Worm (Caenorhabditis elegans): Measurements from ENCODE around the gene srbc-83.

Gene srbc-83

DNA sequence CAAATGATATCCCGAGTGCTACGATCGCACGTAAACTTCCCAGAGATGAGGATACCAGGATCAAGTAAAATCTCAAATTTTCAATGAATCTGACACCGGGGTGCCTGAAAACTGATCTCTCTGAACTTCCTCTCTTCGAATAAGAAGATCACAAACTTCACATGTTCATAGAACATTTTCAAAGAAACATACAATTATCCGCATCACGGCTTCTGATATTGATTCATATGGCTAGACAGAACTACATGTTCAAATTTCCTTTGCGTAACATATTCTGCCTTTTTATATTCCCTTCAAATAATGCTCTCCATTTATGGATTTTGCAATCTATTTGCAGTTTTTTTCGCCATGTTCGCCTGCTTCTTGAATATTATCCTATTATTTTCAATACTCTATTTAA is at the start of gene srbc-83:
TSS of gene srbc-83 (plus strand) at position 301 of the 400 bp plus-strand sequence.
- TF ChIP-seq unc-62 (GFP tag; optimal IDR thresholded peaks at IDR 0.05): no peak

DNA sequence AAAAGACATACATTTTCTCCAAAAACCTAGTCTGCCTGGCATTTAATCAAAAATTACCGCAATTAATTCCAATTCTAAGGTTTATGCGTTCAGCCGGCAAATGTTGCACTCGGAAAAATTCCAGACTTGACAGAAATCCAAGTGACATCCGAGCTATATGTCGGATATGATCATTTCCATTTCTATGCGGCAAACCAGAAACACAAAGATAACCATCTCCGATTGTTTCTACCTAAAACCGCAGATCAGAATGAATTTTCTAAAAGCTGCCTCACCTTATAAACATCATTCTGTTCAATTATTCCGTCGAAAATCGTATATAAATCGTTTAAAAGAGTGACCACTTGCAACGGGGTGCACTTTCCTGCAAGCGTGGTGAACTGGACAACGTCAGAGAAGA is 48.1 kb upstream of the srbc-83 start:
- TF ChIP-seq unc-62 (GFP tag; optimal IDR thresholded peaks at IDR 0.05): no peak

DNA sequence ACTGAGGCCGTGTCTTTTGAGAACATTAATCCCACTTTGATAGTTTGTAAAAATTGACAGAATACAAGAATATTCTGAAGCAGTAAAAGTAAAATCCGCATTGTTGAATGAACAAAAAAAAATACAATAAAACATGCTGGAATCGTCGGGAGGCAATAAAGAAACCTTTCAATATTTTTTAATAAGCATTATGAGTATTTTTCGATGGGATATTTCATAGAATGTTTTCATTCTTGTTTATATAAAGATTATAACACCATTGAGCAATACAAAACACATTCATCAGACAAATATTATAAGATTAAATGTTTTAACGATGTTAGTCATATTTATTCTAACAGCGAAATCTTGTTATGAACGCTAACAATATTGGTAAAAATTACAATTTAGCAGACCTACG is 43.5 kb upstream of the srbc-83 start, which contains the start of gene gcy-20:
TSS of gene gcy-20 (minus strand) at position 101 of the 400 bp plus-strand sequence.
- TF ChIP-seq unc-62 (GFP tag; optimal IDR thresholded peaks at IDR 0.05): no peak

DNA sequence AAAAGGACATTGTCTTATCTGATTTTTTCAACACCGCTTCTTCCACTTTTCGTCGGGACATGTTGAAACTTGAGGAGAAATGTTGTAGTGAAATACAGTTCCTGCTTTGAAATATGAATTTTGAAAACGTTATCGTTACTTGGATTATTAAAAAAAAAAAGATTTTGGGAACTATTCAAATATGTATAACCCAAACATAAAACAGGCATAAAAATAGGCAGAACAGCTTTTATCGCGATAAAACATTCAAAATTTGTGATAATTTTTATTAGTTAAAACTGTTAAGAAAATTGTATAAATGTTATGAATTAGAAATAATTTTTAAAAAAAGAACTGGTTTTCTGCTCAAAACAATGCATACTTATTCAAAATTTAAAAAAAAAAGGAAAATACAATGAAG is 40.8 kb upstream of the srbc-83 start, which contains the start of gene bgnt-1.3:
TSS of gene bgnt-1.3 (minus strand) at position 101 of the 400 bp plus-strand sequence.
- TF ChIP-seq unc-62 (GFP tag; optimal IDR thresholded peaks at IDR 0.05): no peak

DNA sequence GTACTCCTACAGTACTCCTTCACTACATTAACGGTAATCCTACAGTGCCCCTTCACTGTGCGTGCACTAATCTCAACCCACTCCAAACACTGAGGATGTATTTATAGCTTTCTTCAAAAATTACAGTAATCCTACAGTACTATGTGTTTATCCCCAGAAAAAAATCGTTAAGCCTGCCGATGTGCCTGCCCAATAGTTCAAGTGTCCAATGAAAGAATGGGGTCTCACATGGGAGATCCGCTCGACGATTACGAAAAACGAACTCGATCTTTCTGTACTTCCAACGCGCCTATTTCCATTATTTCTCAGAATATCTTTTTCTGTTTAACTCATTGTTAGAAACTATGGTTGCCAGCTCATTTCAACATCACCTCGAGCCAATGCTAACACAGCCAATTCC is 39.0 kb upstream of the srbc-83 start, which contains the start of gene nhr-218:
TSS of gene nhr-218 (plus strand) at position 301 of the 400 bp plus-strand sequence.
- no peak for TF ChIP-seq unc-62 (GFP tag; optimal IDR thresholded peaks at IDR 0.05)

DNA sequence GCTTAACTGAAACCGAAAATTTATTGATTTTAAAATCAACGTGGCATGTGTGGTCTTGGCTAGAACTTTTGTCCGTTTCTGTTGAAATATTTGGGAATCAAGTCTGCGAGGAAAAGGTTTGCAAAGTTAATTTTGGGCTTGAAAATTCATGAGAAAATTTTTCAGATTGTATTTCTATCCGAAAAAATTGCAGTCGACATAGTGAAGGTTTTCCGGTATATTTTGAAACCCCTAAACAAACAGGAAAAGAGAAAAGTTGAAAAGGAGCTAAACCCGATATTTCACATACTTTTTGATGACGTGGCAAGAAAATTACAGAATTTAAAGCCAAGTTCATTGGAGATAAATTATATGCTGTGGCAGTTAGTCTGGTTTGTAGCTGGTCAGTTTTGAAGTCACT is 37.5 kb upstream of the srbc-83 start, which contains the start of gene nhr-127:
TSS of gene nhr-127 (plus strand) at position 301 of the 400 bp plus-strand sequence.
- no peak for TF ChIP-seq unc-62 (GFP tag; optimal IDR thresholded peaks at IDR 0.05)

DNA sequence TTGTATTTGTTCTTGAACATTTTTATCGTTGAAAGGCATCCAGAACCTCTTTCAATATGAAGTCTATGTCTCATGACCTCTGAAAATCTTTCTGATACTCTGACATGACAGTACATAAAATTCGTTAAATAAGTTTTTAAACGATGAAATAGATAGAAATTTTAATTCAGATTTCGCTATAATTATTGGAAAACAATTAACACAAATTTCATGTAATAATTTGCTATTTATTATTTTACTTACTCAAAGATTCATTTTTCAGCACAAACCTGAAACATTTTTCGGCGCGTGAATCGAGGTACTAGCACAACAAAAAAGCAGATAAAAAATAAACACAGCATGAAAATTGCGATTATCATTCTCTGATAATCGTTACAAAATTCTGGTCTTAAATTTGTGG is 30.7 kb upstream of the srbc-83 start, which contains the start of gene T13F3.4:
TSS of gene T13F3.4 (minus strand) at position 101 of the 400 bp plus-strand sequence.
- no peak for TF ChIP-seq unc-62 (GFP tag; optimal IDR thresholded peaks at IDR 0.05)

DNA sequence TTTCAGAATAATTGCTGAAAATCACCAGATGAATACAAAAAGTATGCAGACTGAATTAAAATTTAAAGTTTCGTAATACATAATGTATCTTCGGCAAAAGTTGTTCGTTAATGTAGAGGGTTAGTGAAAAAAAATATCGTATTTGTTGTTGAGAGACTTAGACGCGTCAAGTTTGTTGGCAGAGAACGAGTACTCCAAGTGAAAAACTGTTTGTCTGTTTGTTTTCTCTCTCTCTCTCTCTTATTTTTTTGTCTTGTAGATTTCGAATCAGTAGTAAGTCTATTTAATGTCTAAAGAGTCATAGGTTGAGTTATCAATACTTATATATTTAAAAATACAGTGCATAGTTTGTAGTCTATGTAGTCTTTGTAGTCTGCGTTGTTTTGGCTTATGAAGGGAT is 27.6 kb upstream of the srbc-83 start, which contains the start of the genes fbxa-2 and T13F3.8:
TSS of gene fbxa-2 (minus strand) at position 101 of the 400 bp plus-strand sequence.
TSS of gene T13F3.8 (plus strand) at position 245 of the 400 bp plus-strand sequence.
- no peak for TF ChIP-seq unc-62 (GFP tag; optimal IDR thresholded peaks at IDR 0.05)

DNA sequence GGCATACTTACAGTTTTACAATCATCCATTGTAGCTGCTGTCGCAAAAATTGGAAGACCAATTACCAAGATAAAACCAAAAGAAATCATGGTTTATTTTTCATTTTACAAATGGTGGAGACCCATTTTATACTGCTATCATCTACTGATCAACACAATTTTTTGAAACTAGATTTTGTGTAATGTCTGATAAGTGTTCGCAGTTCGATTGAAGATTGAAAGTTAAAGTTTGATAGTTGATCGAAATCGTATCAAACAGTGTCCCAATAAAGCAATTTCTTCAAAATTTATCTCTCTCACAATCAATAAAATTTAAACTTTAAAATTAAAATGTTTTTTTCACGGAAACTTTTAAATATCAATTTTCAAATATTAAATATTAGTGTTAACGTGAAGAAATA is 26.0 kb upstream of the srbc-83 start, which contains the start of gene T13F3.6:
TSS of gene T13F3.6 (minus strand) at position 101 of the 400 bp plus-strand sequence.
- TF ChIP-seq unc-62 (GFP tag; optimal IDR thresholded peaks at IDR 0.05): no peak

DNA sequence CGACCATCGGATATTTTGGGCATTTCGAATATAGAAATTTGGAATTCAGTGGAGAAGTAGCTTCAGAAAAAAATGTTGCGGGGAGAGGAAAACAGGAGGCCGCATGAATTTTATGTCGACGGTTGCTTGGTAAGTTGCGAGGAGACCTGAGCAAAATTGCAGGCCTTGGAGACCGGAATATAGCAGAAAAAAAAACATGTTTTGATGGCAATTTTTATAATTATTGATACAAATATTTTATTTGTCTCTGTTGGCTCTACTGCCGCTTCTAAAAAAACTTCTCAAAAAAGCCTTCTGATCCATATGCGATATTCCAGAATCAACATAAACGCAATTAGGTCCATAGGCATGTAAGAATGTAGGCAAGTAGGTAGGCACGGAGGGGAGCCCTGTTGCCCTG is 21.8 kb upstream of the srbc-83 start, which contains the start of gene pacl-1:
TSS of gene pacl-1 (minus strand) at position 101 of the 400 bp plus-strand sequence.
- no peak for TF ChIP-seq unc-62 (GFP tag; optimal IDR thresholded peaks at IDR 0.05)

DNA sequence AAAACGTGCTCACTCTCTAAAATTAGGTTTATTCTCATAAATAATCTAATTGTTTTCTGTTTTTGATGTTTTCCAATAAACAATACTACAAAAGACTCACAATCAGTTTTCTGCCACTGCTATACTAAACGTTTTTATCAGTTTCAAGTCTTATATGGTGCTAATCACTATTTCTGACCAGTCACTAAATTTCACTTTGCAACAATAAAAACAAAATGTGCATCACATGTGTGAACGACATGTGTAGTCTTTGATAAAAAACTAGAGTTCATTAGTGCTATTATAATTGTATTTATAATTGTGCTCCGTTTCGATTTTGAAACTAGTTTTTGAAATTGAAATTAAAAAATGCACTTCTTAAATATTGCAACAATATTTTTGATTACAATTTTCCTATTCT is 19.3 kb upstream of the srbc-83 start, which contains the start of gene cyp-37B1:
TSS of gene cyp-37B1 (plus strand) at position 199 of the 400 bp plus-strand sequence.
- TF ChIP-seq unc-62 (GFP tag; optimal IDR thresholded peaks at IDR 0.05): no peak

DNA sequence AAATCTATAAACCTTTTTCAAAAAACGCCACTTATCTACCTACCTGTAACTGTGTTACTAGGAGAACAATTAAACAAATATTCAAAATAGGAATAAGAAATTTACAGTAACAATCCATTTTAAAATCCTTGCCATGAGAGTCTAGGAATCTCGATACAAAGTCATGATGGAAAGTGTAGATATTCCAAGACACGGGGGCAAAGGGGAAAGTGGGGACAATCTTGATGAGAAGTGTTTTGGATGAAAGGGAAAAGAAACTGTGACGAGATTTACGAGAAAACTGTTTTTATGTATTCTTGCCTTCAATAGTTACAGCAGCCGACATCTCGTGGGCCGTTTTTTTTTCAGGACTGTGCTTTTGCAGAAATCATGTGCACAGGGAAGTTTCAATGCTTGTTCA is 15.0 kb upstream of the srbc-83 start, which contains the start of gene F28G4.2:
TSS of gene F28G4.2 (minus strand) at position 175 of the 400 bp plus-strand sequence.
- TF ChIP-seq unc-62 (GFP tag; optimal IDR thresholded peaks at IDR 0.05): no peak

DNA sequence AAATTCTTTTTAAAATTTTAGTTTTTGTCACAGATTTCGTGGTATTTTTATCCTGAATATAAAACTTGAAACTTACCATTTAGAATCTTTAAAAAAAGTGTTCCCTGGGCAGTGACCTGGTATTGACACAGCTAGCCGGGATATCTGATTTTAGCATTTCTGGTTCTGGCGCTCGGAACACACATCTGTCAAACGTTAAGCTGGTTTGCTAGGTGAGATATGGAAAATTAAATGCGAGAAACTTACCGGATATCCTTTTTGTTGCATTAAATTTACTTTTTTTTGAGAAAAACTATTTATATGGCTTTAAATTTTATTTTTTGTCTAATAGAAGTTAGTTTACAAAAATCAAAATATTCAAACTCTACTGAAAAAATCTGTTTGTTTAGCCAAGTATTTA is 11.4 kb upstream of the srbc-83 start, which contains the start of gene F28G4.4:
TSS of gene F28G4.4 (minus strand) at position 101 of the 400 bp plus-strand sequence.
- no peak for TF ChIP-seq unc-62 (GFP tag; optimal IDR thresholded peaks at IDR 0.05)

DNA sequence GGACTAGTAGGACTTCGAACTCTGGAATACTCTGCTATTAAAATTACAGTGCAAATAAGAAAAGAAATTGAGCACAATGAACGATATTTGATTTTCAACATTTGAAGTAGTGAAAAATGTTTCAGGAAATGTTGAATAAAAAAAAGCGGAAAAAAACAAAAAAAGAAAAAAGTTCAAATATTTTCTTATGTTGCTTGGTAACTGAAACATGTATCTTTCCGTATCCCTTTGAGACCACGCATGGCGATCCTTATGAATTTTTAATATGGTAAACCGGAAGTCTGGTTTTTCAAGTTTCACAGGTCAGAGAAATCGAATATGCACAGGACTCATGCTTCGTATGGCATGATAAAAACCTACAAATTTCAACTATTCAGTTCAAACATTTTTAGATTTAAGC is 9.6 kb upstream of the srbc-83 start, which contains the start of gene F28G4.3:
TSS of gene F28G4.3 (minus strand) at position 101 of the 400 bp plus-strand sequence.
- no peak for TF ChIP-seq unc-62 (GFP tag; optimal IDR thresholded peaks at IDR 0.05)

DNA sequence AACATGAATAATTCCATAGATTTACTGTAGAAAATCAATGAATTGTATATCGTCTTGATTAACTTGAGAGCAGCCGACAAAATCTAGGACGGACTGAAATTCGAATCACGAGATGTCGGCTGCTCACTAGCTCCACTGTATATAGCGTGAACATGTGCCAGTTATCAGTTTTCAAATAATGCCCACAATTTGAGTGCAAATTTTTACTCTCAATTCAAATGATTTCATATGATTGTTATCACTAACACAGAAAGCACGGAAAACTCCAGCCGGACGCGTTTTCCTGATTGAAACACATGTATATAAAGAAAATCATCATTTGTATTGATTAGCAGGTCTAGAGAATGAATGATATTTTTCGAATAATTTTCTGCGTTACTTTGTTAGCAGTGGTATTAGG is 4.8 kb upstream of the srbc-83 start, which contains the start of gene oac-5:
TSS of gene oac-5 (plus strand) at position 301 of the 400 bp plus-strand sequence.
- no peak for TF ChIP-seq unc-62 (GFP tag; optimal IDR thresholded peaks at IDR 0.05)

DNA sequence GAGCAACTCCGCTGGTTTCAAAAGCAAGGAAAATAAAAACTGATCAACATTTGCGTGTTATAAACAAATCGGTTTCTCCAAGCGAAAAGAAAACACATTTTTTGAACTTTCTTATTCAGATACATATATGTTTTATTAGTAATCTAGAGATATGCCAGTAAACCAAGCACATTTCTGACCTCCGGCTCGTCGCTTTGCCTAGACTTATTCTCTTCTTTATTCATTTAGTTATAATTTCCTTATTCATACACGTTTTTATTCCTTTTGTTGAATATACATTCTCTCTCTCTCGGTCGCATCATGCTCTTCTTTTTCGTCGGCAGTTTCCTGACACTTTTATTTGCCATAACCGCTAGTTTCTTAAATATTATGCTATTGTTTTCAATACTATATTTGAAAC is 1.5 kb downstream of the srbc-83 start, which contains the start of gene srbc-84:
TSS of gene srbc-84 (plus strand) at position 301 of the 400 bp plus-strand sequence.
- no peak for TF ChIP-seq unc-62 (GFP tag; optimal IDR thresholded peaks at IDR 0.05)

DNA sequence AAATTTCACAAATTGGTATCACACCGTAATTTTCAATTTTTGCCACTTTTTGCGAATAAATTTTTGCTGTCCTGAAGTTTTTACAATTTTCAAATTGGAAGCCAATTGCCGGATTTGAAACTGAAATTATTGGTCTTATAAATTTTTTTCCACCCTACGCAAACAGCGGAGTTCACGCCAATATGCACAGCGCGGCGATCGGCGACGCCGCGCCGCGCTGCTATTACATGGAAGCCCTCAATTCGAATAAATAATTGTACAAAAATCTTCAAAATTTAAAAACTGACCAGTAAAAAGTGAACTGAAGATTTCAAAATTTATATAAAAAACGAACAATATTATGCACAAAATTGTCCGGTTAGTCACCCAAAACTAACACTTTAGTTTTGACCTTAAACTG is 2.7 kb downstream of the srbc-83 start:
- no peak for TF ChIP-seq unc-62 (GFP tag; optimal IDR thresholded peaks at IDR 0.05)
